Worm (Caenorhabditis elegans) whole organism, early embryonic: ENCODE data around the gene C54E10.3.
"Not testable (repeated sequence)": the region's sequence is repeated elsewhere in the genome, so short reads cannot be mapped to it uniquely, and the experiment has no call there.

ENCODE experiments used
- B0310.2 ChIP-seq: sonication (generic microtip); optimal IDR thresholded peaks from 2 replicates; lab custom pipeline; 2016; ENCODE audit warnings: mild to moderate bottlenecking, missing genetic modification characterization, missing compliant biosample characterization
- F13C5.2 ChIP-seq: sonication (generic microtip); optimal IDR thresholded peaks from 2 replicates; lab custom pipeline; 2017; ENCODE audit warnings: mild to moderate bottlenecking, missing genetic modification characterization, inconsistent platforms, missing compliant biosample characterization
- aly-1 ChIP-seq: sonication (generic microtip); optimal IDR thresholded peaks from 2 replicates; lab custom pipeline; 2016; ENCODE audit warnings: missing genetic modification characterization, missing compliant biosample characterization
- ama-1 ChIP-seq: fragments of 150-350 bp; optimal IDR thresholded peaks from 2 replicates; lab custom pipeline; 2014
- ceh-13 ChIP-seq: fragments of 200-800 bp; sonication (Bioruptor generic); optimal IDR thresholded peaks from 2 replicates; lab custom pipeline; 2018; ENCODE audit warnings: mild to moderate bottlenecking, missing genetic modification characterization, missing compliant biosample characterization
- ceh-36 ChIP-seq: sonication (generic microtip); optimal IDR thresholded peaks from 2 replicates; lab custom pipeline; 2016; ENCODE audit warnings: missing genetic modification characterization, inconsistent platforms, missing compliant biosample characterization
- ets-7 ChIP-seq: sonication (generic microtip); optimal IDR thresholded peaks from 2 replicates; lab custom pipeline; 2016; ENCODE audit warnings: missing genotype, missing genetic modification characterization, missing compliant biosample characterization
- flt-1 ChIP-seq: fragments of 200-800 bp; sonication (Bioruptor generic); IDR thresholded peaks from 2 replicates; pipeline ENCODE4 v1.3.6; 2022; ENCODE audit warnings: missing genetic modification characterization, missing compliant biosample characterization
- hmbx-1 ChIP-seq: sonication (generic microtip); optimal IDR thresholded peaks from 2 replicates; lab custom pipeline; 2016; ENCODE audit warnings: mild to moderate bottlenecking, missing genetic modification characterization, missing compliant biosample characterization
- hmg-4 ChIP-seq: fragments of 200-800 bp; sonication (Bioruptor generic); optimal IDR thresholded peaks from 2 replicates; lab custom pipeline; 2018; ENCODE audit warnings: mild to moderate bottlenecking, missing genetic modification characterization, missing compliant biosample characterization
- hnd-1 ChIP-seq: sonication (generic microtip); optimal IDR thresholded peaks from 2 replicates; lab custom pipeline; 2016; ENCODE audit warnings: missing genetic modification characterization, missing compliant biosample characterization
- pes-1 ChIP-seq: fragments of 200-800 bp; sonication (Bioruptor generic); IDR thresholded peaks from 2 replicates; pipeline ENCODE4 v1.3.6; 2022; ENCODE audit warnings: missing genetic modification reagents, missing genetic modification characterization, missing compliant biosample characterization
- scrt-1 ChIP-seq: fragments of 200-800 bp; sonication (Bioruptor generic); IDR thresholded peaks from 2 replicates; pipeline ENCODE4 v1.3.6; 2022; ENCODE audit warnings: missing genetic modification characterization, missing compliant biosample characterization
- sea-1 ChIP-seq: fragments of 200-800 bp; sonication (Bioruptor generic); conservative IDR thresholded peaks from 2 replicates; pipeline ENCODE4 v1.3.6; 2022; ENCODE audit warnings: missing genetic modification characterization, missing compliant biosample characterization
- tbx-11 ChIP-seq: fragments of 200-800 bp; sonication (Bioruptor generic); IDR thresholded peaks from 2 replicates; pipeline ENCODE4 v1.3.6; 2022; ENCODE audit warnings: missing genetic modification characterization, missing compliant biosample characterization
- tbx-37 ChIP-seq: fragments of 200-800 bp; sonication (Bioruptor generic); conservative IDR thresholded peaks from 2 replicates; pipeline ENCODE4 v1.3.6; 2022; ENCODE audit warnings: missing genetic modification reagents, missing genetic modification characterization, missing compliant biosample characterization
- tra-4 ChIP-seq: sonication (generic microtip); optimal IDR thresholded peaks from 2 replicates; lab custom pipeline; 2017; ENCODE audit warnings: missing genetic modification characterization, missing compliant biosample characterization

The C54E10.3 gene

DNA sequence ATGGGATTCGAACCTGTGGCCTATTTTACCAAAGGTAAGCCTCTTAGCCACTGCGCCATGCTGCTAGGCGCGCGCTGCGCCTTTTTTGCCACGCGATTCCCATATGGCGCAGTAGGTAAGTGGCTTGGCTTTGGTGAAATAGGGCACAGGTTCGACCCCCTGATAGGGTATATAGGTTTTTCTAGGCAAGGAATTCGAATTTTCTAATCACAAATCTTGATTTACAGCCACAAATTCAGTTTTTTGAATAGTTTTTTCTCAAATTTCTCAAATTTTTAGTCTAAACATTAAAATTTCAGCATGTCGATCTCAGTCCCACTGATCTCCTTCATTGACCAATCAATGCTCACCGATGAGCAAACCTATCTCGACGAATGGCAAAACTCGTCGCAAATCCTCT, at the start of gene C54E10.3:
Gene C54E10.3 (plus strand): TSS at position 301 of the 400 bp plus-strand sequence.
- TF ChIP-seq hmg-4 (GFP tag; lab: Kevin White, UChicago): no peak
- TF ChIP-seq tbx-37 (GFP tag; lab: Robert Waterston, UW): no peak
- TF ChIP-seq aly-1 (tag; lab: Kevin White, UChicago): no peak
- TF ChIP-seq B0310.2: no peak
- no peak for TF ChIP-seq pes-1 (GFP tag; lab: Robert Waterston, UW)
- no peak for TF ChIP-seq scrt-1
- TF ChIP-seq flt-1: no peak
- TF ChIP-seq ceh-13: no peak
- no peak for TF ChIP-seq hnd-1 (tag; lab: Kevin White, UChicago)
- TF ChIP-seq ets-7 (tag; lab: Kevin White, UChicago): no peak
- TF ChIP-seq tra-4 (tag; lab: Kevin White, UChicago): no peak
- no peak for TF ChIP-seq ama-1 (lab: Kevin White, UChicago)

DNA sequence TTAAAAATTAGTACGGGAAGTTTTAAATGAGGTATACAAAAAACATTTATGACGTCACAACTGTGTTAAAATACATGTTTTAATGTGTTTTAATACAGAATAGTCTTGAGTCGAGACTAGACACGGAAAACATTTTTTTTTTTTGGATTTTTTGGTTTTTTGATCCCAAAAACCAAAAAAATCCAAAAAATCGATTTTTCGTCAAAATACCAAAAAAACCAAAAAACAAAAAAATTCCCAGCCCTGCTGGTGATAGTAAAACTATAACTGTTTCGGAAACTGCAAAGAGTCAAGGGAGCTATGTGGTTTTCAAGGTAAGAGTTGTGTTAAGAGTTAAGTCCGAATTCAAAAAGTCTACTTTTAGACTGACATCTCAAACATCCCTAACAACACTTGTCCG, 49.7 kb upstream of the C54E10.3 start, which contains the start of gene F11D11.4:
Gene F11D11.4 (plus strand): TSS at position 301 of the 400 bp plus-strand sequence.
- TF ChIP-seq hnd-1 (tag; lab: Kevin White, UChicago) (no peak), ama-1 (lab: Kevin White, UChicago) (no peak)

- TF ChIP-seq hmbx-1, ets-7, hnd-1 (tag; lab: Kevin White, UChicago): not testable (repeated sequence)
Observed at ce11 chrV:18762044-18762443, 48.8 kb upstream of the C54E10.3 start, which contains the start of gene F11D11.22. Gene F11D11.22, plus strand, starts transcription at chrV:18762344.

DNA sequence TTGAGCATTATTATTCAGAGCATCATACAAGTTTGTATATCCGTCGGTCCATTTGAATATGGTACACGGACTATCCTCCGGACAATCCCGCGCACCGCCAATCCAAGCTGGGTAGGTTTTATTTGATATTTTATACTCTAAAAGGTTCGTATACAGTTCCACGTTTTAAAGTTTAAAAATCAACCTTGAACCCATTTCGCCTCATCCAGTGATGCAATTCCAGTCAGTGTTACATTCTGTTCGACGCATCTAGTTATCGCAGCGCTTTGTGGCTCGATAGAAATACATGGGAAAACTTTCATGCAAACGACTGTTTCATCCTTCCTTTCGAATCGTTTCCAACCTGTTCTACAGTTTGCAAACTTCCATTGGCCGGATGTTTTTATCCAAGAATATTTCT, 40.9 kb upstream of the C54E10.3 start:
- TF ChIP-seq pes-1 (GFP tag; lab: Robert Waterston, UW): no peak
- TF ChIP-seq aly-1 (tag; lab: Kevin White, UChicago): no peak
- no peak for TF ChIP-seq tbx-37 (GFP tag; lab: Robert Waterston, UW)
- TF ChIP-seq sea-1 (GFP tag; lab: Robert Waterston, UW): no peak
- no peak for TF ChIP-seq hmg-4 (GFP tag; lab: Kevin White, UChicago)
- no peak for TF ChIP-seq hmbx-1 (tag; lab: Kevin White, UChicago)
- TF ChIP-seq B0310.2: no peak
- no peak for TF ChIP-seq tbx-11 (GFP tag; lab: Robert Waterston, UW)
- no peak for TF ChIP-seq flt-1
- no peak for TF ChIP-seq ceh-36 (tag; lab: Kevin White, UChicago)
- TF ChIP-seq ceh-13: no peak
- TF ChIP-seq ama-1 (lab: Kevin White, UChicago): no peak
- no peak for TF ChIP-seq ets-7 (tag; lab: Kevin White, UChicago)
- TF ChIP-seq F13C5.2 (tag; lab: Kevin White, UChicago): no peak
- no peak for TF ChIP-seq tra-4 (tag; lab: Kevin White, UChicago)

- no peak for TF ChIP-seq ceh-36 (tag; lab: Kevin White, UChicago)
Observed at ce11 chrV:18770623-18771022, 40.2 kb upstream of the C54E10.3 start, which contains the start of gene clec-255. Gene clec-255, minus strand, starts transcription at chrV:18770723.

ce11 chrV:18771390-18771789, 39.4 kb upstream of the C54E10.3 start, which contains the start of gene clec-256:
Gene clec-256, plus strand, starts transcription at chrV:18771690.
- TF ChIP-seq ceh-13 (no peak), hmbx-1 (tag; lab: Kevin White, UChicago) (no peak), ceh-36 (tag; lab: Kevin White, UChicago) (no peak), tbx-11 (GFP tag; lab: Robert Waterston, UW) (no peak), ets-7 (tag; lab: Kevin White, UChicago) (no peak), scrt-1 (no peak), flt-1 (no peak), B0310.2 (no peak), sea-1 (GFP tag; lab: Robert Waterston, UW) (no peak), F13C5.2 (tag; lab: Kevin White, UChicago) (no peak), hmg-4 (GFP tag; lab: Kevin White, UChicago) (no peak)

- TF ChIP-seq tbx-11 (GFP tag; lab: Robert Waterston, UW): no peak
- TF ChIP-seq aly-1 (tag; lab: Kevin White, UChicago): no peak
- no peak for TF ChIP-seq hmg-4 (GFP tag; lab: Kevin White, UChicago)
- TF ChIP-seq tra-4 (tag; lab: Kevin White, UChicago): no peak
- TF ChIP-seq tbx-37 (GFP tag; lab: Robert Waterston, UW): no peak
- TF ChIP-seq F13C5.2 (tag; lab: Kevin White, UChicago): no peak
- TF ChIP-seq pes-1 (GFP tag; lab: Robert Waterston, UW): no peak
- no peak for TF ChIP-seq ets-7 (tag; lab: Kevin White, UChicago)
Observed at ce11 chrV:18771804-18772386, 38.9 kb upstream of the C54E10.3 start.

- TF ChIP-seq hmbx-1 (tag; lab: Kevin White, UChicago) (no peak), hmg-4 (GFP tag; lab: Kevin White, UChicago) (no peak), ceh-36 (tag; lab: Kevin White, UChicago) (no peak), ama-1 (lab: Kevin White, UChicago) (no peak), F13C5.2 (tag; lab: Kevin White, UChicago) (no peak), flt-1 (no peak), hnd-1 (tag; lab: Kevin White, UChicago) (no peak), sea-1 (GFP tag; lab: Robert Waterston, UW) (no peak), aly-1 (tag; lab: Kevin White, UChicago) (no peak), ceh-13 (no peak), tbx-37 (GFP tag; lab: Robert Waterston, UW) (no peak), tra-4 (tag; lab: Kevin White, UChicago) (no peak), ets-7 (tag; lab: Kevin White, UChicago) (no peak), scrt-1 (no peak), tbx-11 (GFP tag; lab: Robert Waterston, UW) (no peak), pes-1 (GFP tag; lab: Robert Waterston, UW) (no peak)
Observed at ce11 chrV:18772761-18773160, 38.0 kb upstream of the C54E10.3 start, which contains the start of gene clec-257. Gene clec-257, plus strand, starts transcription at chrV:18773061.
